Worm (Caenorhabditis elegans): ENCODE results near the gene cpna-1.
A peak's percentile ranks its signal among the peaks of the same experiment; 100 is the strongest.

The cpna-1 gene

DNA sequence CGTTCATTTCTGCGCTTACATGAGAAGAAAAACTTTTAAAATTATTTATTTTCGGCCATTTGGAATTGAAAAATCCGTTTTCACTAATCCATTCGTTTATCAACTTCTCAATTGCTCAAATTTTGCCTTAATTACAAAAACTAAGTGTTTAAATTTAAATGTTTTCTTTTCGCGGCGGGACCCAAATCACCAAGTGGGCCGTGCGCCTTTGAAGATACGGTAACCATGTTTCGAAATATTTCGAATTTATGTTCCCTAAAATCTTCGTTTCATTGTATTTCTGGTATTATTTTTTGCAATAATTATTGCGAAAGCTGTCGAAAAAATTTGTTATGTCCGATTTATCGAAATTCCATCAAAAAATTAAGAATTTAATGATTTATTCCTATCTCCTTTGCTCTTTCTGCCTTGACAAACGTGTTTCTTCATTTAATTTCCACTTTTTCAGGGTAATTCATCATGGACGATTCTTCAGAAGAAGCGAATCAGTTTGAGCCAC is 40.2 kb downstream of the cpna-1 start, which contains the start of gene C16A11.4:
Gene C16A11.4 (plus strand): TSS at position 449 of the 499 bp plus-strand sequence.
- TF ChIP-seq xnd-1 (tag; optimal IDR thresholded peaks at IDR 0.05) = peak; percentile 87
- TF ChIP-seq pbrm-1 (GFP tag; IDR thresholded peaks at IDR 0.05) = no peak
- TF ChIP-seq B0336.3 (GFP tag; IDR thresholded peaks at IDR 0.05) = no peak
- no peak for TF ChIP-seq atf-7 (tag; optimal IDR thresholded peaks at IDR 0.05)
- TF ChIP-seq rpc-1 (optimal IDR thresholded peaks at IDR 0.05) = no peak
- no peak for TF ChIP-seq rpc-1 (tag; optimal IDR thresholded peaks at IDR 0.05)
- no peak for TF ChIP-seq attf-5 (GFP tag; optimal IDR thresholded peaks at IDR 0.05)
- no peak for TF ChIP-seq T07F8.4 (tag; optimal IDR thresholded peaks at IDR 0.05)
- peak; percentile 6; the same call in 1 of the 2 replicates for TF ChIP-seq dox-1 (GFP tag; IDR thresholded peaks at IDR 0.05)
- no peak for TF ChIP-seq egl-18 (GFP tag; IDR thresholded peaks at IDR 0.05)
- no peak for TF ChIP-seq rcor-1 (GFP tag; IDR thresholded peaks at IDR 0.05)
- no peak for TF ChIP-seq egl-44 (GFP tag; IDR thresholded peaks at IDR 0.05)
- TF ChIP-seq efl-1 (GFP tag; optimal IDR thresholded peaks at IDR 0.05) = peak; percentile 41
- TF ChIP-seq snpc-4 (GFP tag; optimal IDR thresholded peaks at IDR 0.05) = no peak
- peak in 1 of 4 experiments; percentile 33 for TF ChIP-seq snpc-4 (tag; optimal IDR thresholded peaks at IDR 0.05)
- no peak for TF ChIP-seq F23B12.7 (tag; optimal IDR thresholded peaks at IDR 0.05; ENCODE audit: insufficient read depth)
- peak; percentile 70 for TF ChIP-seq snpc-3.4 (tag; optimal IDR thresholded peaks at IDR 0.05)
- peak; percentile 52 for TF ChIP-seq lin-54 (GFP tag; optimal IDR thresholded peaks at IDR 0.05)
- TF ChIP-seq madf-8 (GFP tag; conservative IDR thresholded peaks at IDR 0.05) = peak; percentile 55
- TF ChIP-seq lir-1 (GFP tag; conservative IDR thresholded peaks at IDR 0.05) = no peak
- TF ChIP-seq lsl-1 (GFP tag; optimal IDR thresholded peaks at IDR 0.05) = peak; percentile 84
- no peak for TF ChIP-seq ztf-26 (tag; optimal IDR thresholded peaks at IDR 0.05)
- TF ChIP-seq ccch-3 (GFP tag; optimal IDR thresholded peaks at IDR 0.05) = no peak
- TF ChIP-seq Y95B8A.8 (GFP tag; IDR thresholded peaks at IDR 0.05) = no peak
- TF ChIP-seq aptf-2 (GFP tag; conservative IDR thresholded peaks at IDR 0.05) = no peak
- no peak for TF ChIP-seq Y56A3A.18 (GFP tag; IDR thresholded peaks at IDR 0.05)
- peak; percentile 31 for TF ChIP-seq F49E8.2 (tag; optimal IDR thresholded peaks at IDR 0.05; ENCODE audit: insufficient read depth)
- no peak for TF ChIP-seq let-607 (tag; optimal IDR thresholded peaks at IDR 0.05)
- peak; percentile 30; the same call in 1 of the 2 replicates for TF ChIP-seq D2030.7 (GFP tag; IDR thresholded peaks at IDR 0.05)
- peak; percentile 86 for TF ChIP-seq madf-6 (GFP tag; IDR thresholded peaks at IDR 0.05)
- TF ChIP-seq nhr-90 (tag; optimal IDR thresholded peaks at IDR 0.05) = no peak
- TF ChIP-seq hlh-12 (tag; optimal IDR thresholded peaks at IDR 0.05) = no peak
- no peak for TF ChIP-seq sdz-38 (tag; optimal IDR thresholded peaks at IDR 0.05)
- TF ChIP-seq dpff-1 (tag; optimal IDR thresholded peaks at IDR 0.05) = no peak
- TF ChIP-seq F33H1.4 (GFP tag; IDR thresholded peaks at IDR 0.05) = peak; percentile 86
- TF ChIP-seq ceh-58 (GFP tag; IDR thresholded peaks at IDR 0.05) = no peak
- no peak for TF ChIP-seq cebp-2 (GFP tag; IDR thresholded peaks at IDR 0.05)
- no peak for TF ChIP-seq nhr-27 (tag; optimal IDR thresholded peaks at IDR 0.05)
- no peak for TF ChIP-seq attf-6 (GFP tag; IDR thresholded peaks at IDR 0.05)
- TF ChIP-seq zim-3 (tag; optimal IDR thresholded peaks at IDR 0.05) = no peak
- TF ChIP-seq K12H6.12 (tag; optimal IDR thresholded peaks at IDR 0.05) = no peak
- TF ChIP-seq B0035.1 (tag; optimal IDR thresholded peaks at IDR 0.05) = no peak
- TF ChIP-seq snpc-1.3 (tag; optimal IDR thresholded peaks at IDR 0.05; ENCODE audit: insufficient read depth) = peak; percentile 38
- no peak for TF ChIP-seq Y79H2A.3 (GFP tag; conservative IDR thresholded peaks at IDR 0.05)
- TF ChIP-seq nhr-80 (tag; optimal IDR thresholded peaks at IDR 0.05) = no peak

Data from whole organism, young adult.